Worm (Caenorhabditis elegans) whole organism, L3 larva: ENCODE results near the gene spas-1.

ENCODE experiments used
- ama-1 ChIP-seq: fragments of 150-350 bp; optimal IDR thresholded peaks from 2 replicates; lab custom pipeline; 2018
- ceh-82 ChIP-seq: fragments of 150-350 bp; optimal IDR thresholded peaks from 2 replicates; lab custom pipeline; 2014; ENCODE audit warnings: missing biosample characterization, missing genetic modification characterization
- elt-1 ChIP-seq: fragments of 150-350 bp; optimal IDR thresholded peaks from 2 replicates; lab custom pipeline; 2014; ENCODE audit warnings: missing biosample characterization, missing genetic modification characterization
- lin-39 ChIP-seq: fragments of 150-350 bp; optimal IDR thresholded peaks from 2 replicates; lab custom pipeline; 2018; ENCODE audit warnings: missing biosample characterization, missing genetic modification reagents, missing genetic modification characterization
- nhr-11 ChIP-seq: fragments of 150-350 bp; optimal IDR thresholded peaks from 2 replicates; lab custom pipeline; 2014; ENCODE audit warnings: missing biosample characterization, missing genetic modification characterization
- pqm-1 ChIP-seq: fragments of 150-350 bp; optimal IDR thresholded peaks from 2 replicates; lab custom pipeline; 2017; ENCODE audit warnings: missing biosample characterization, missing genetic modification characterization, inconsistent platforms
- sea-2 ChIP-seq: fragments of 150-350 bp; sonication (generic microtip); optimal IDR thresholded peaks from 4 replicates; lab custom pipeline; 2014; ENCODE audit warnings: missing biosample characterization, missing genetic modification reagents, missing genetic modification characterization

DNA sequence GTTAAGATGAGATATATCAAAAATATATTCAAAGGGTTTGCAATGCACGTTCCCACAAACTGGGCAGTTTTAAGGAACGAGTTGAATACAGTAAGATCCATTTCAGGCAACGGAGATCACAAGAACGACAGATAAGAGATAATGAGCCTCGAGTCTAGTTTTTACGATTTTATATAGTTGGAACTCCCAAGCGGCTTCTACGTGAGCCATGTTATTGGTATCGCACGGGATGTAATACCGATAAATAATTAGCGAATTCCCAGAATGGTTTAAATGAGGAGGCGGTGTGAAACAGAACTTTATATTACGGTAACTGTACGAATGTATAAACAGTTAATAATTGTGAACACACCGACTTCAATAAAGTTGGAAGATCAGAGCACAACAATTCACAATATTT, 23.3 kb downstream of the spas-1 start, which contains the start of gene str-177:
- no peak for TF ChIP-seq lin-39
- TF ChIP-seq pqm-1 (tag; lab: Kevin White, UChicago), result no peak
- no peak for TF ChIP-seq ceh-82 (tag; lab: Kevin White, UChicago)
- no peak for TF ChIP-seq nhr-11 (tag; lab: Kevin White, UChicago)
- no peak for TF ChIP-seq elt-1 (tag; lab: Kevin White, UChicago)
- no peak for TF ChIP-seq ama-1 (lab: Kevin White, UChicago)
- no peak for TF ChIP-seq sea-2
